Fruit fly (Drosophila melanogaster): ENCODE data around the gene atk.

- peak; percentile 84 for TF ChIP-seq CG15710 (tag; optimal IDR thresholded peaks at IDR 0.05)
- TF ChIP-seq Pif1B (GFP tag; optimal IDR thresholded peaks at IDR 0.05): no peak
- peak; percentile 80 for TF ChIP-seq CG17806 (tag; optimal IDR thresholded peaks at IDR 0.05)
- TF ChIP-seq fd96Ca (GFP tag; IDR thresholded peaks at IDR 0.05): no peak
- no peak for TF ChIP-seq Pif1A (GFP tag; optimal IDR thresholded peaks at IDR 0.05)
- TF ChIP-seq CG32121 (GFP tag; IDR thresholded peaks at IDR 0.05): peak; percentile 26; the same call in 1 of the 2 replicates
- no peak for TF ChIP-seq EcR (GFP tag; optimal IDR thresholded peaks at IDR 0.05)
- no peak for TF ChIP-seq CG8301 (tag; optimal IDR thresholded peaks at IDR 0.05)
Measured at dm6 chr3L:20441632-20442469, 22.8 kb downstream of the atk start, which contains the start of gene CG5910.
